Worm (Caenorhabditis elegans) whole organism, young adult: ENCODE results near the gene rdl-1.

Source experiments
- F49E8.2 ChIP-seq: sonication (generic microtip); optimal IDR thresholded peaks from 3 replicates; lab custom pipeline; 2017; ENCODE audit warnings: missing genetic modification characterization, mild to moderate bottlenecking, missing compliant biosample characterization, antibody characterized with exemption, moderate library complexity; ENCODE audit not compliant: insufficient read depth
- F52B5.7 ChIP-seq: sonication (generic microtip); optimal IDR thresholded peaks from 2 replicates; lab custom pipeline; 2016; ENCODE audit warnings: mild to moderate bottlenecking, missing genetic modification characterization, missing compliant biosample characterization
- F57A8.1 ChIP-seq: fragments of 200-800 bp; sonication (Bioruptor generic); optimal IDR thresholded peaks from 2 replicates; lab custom pipeline; 2018; ENCODE audit warnings: mild to moderate bottlenecking, missing genetic modification characterization, moderate library complexity, missing compliant biosample characterization
- F57C9.4 ChIP-seq: sonication (generic microtip); optimal IDR thresholded peaks from 2 replicates; lab custom pipeline; 2017; ENCODE audit warnings: mild to moderate bottlenecking, missing genetic modification characterization, missing compliant biosample characterization
- K12H6.12 ChIP-seq: fragments of 200-800 bp; sonication (Bioruptor generic); optimal IDR thresholded peaks from 2 replicates; lab custom pipeline; 2018; ENCODE audit warnings: mild to moderate bottlenecking, missing genetic modification characterization, missing compliant biosample characterization
- T07F8.4 ChIP-seq: sonication (generic microtip); optimal IDR thresholded peaks from 2 replicates; lab custom pipeline; 2016; ENCODE audit warnings: mild to moderate bottlenecking, missing genetic modification characterization, moderate library complexity, missing compliant biosample characterization
- Y53G8AR.9 ChIP-seq: fragments of 200-800 bp; sonication (Bioruptor generic); conservative IDR thresholded peaks from 2 replicates; pipeline ENCODE4 v1.3.6; 2022; ENCODE audit warnings: missing genetic modification reagents, missing genetic modification characterization, missing compliant biosample characterization
- Y79H2A.3 ChIP-seq: fragments of 200-800 bp; sonication (Bioruptor generic); conservative IDR thresholded peaks from 2 replicates; pipeline ENCODE4 v1.3.6; 2022; ENCODE audit warnings: missing genetic modification reagents, missing genetic modification characterization, missing compliant biosample characterization
- ZK185.1 ChIP-seq: sonication (generic microtip); optimal IDR thresholded peaks from 2 replicates; lab custom pipeline; 2016; ENCODE audit warnings: mild to moderate bottlenecking, missing genetic modification characterization, missing compliant biosample characterization; ENCODE audit not compliant: poor library complexity, severe bottlenecking
- akir-1 ChIP-seq: fragments of 200-800 bp; sonication (Bioruptor generic); optimal IDR thresholded peaks from 2 replicates; lab custom pipeline; 2018; ENCODE audit warnings: mild to moderate bottlenecking, missing genetic modification characterization, moderate library complexity, missing compliant biosample characterization
- aptf-2 ChIP-seq: fragments of 200-800 bp; sonication (Bioruptor generic); conservative IDR thresholded peaks from 2 replicates; pipeline ENCODE4 v1.3.6; 2022; ENCODE audit warnings: missing genetic modification reagents, missing genetic modification characterization, missing compliant biosample characterization
- attf-5 ChIP-seq: fragments of 200-800 bp; sonication (Bioruptor generic); optimal IDR thresholded peaks from 2 replicates; lab custom pipeline; 2018; ENCODE audit warnings: mild to moderate bottlenecking, missing genetic modification characterization, missing compliant biosample characterization
- ccch-3 ChIP-seq: fragments of 200-800 bp; sonication (Bioruptor generic); optimal IDR thresholded peaks from 2 replicates; lab custom pipeline; 2018; ENCODE audit warnings: mild to moderate bottlenecking, missing genetic modification characterization, missing compliant biosample characterization
- cebp-1 ChIP-seq, 2 experiments: fragments of 200-800 bp in 1 of 2; sonication (Bioruptor generic) in 1 of 2; sonication (generic microtip) in 1 of 2; IDR thresholded peaks in 1 of 2; optimal IDR thresholded peaks in 1 of 2; 2 replicates each; pipeline versions ENCODE4 v1.3.6 to Lab custom; 2017 to 2022; ENCODE audit warnings: missing compliant biosample characterization in 2 of 2, missing genetic modification characterization in 2 of 2, mild to moderate bottlenecking in 1 of 2, missing genetic modification reagents in 1 of 2, moderate library complexity in 1 of 2
- ceh-100 ChIP-seq: fragments of 200-800 bp; sonication (Bioruptor generic); IDR thresholded peaks from 2 replicates; pipeline ENCODE4 v1.3.6; 2022; ENCODE audit warnings: missing genetic modification reagents, missing genetic modification characterization, missing compliant biosample characterization
- die-1 ChIP-seq: sonication (generic microtip); optimal IDR thresholded peaks from 2 replicates; lab custom pipeline; 2016; ENCODE audit warnings: missing genotype, mild to moderate bottlenecking, missing genetic modification characterization, missing compliant biosample characterization
- dox-1 ChIP-seq: fragments of 200-800 bp; sonication (Bioruptor generic); IDR thresholded peaks from 2 replicates; pipeline ENCODE4 v1.3.6; 2022; ENCODE audit warnings: missing genetic modification reagents, missing genetic modification characterization, missing compliant biosample characterization
- egl-18 ChIP-seq: fragments of 200-800 bp; sonication (Bioruptor generic); IDR thresholded peaks from 2 replicates; pipeline ENCODE4 v1.3.6; 2022; ENCODE audit warnings: missing genetic modification reagents, missing genetic modification characterization, missing compliant biosample characterization
- him-1 ChIP-seq: sonication (generic microtip); optimal IDR thresholded peaks from 2 replicates; lab custom pipeline; 2016; ENCODE audit warnings: missing genotype, missing genetic modification reagents, missing genetic modification characterization, missing compliant biosample characterization
- hmg-1.2 ChIP-seq: fragments of 200-800 bp; sonication (Bioruptor generic); IDR thresholded peaks from 2 replicates; pipeline ENCODE4 v1.3.6; 2022; ENCODE audit warnings: missing genetic modification reagents, missing genetic modification characterization, missing compliant biosample characterization
- hmg-20 ChIP-seq: fragments of 200-800 bp; sonication (Bioruptor generic); IDR thresholded peaks from 2 replicates; pipeline ENCODE4 v1.3.6; 2022; ENCODE audit warnings: missing genetic modification reagents, missing genetic modification characterization, missing compliant biosample characterization
- let-607 ChIP-seq, 2 experiments: fragments of 200-800 bp in 1 of 2; sonication (Bioruptor generic) in 1 of 2; sonication (generic microtip) in 1 of 2; optimal IDR thresholded peaks; 2 replicates each; lab custom pipeline; 2016 to 2018; ENCODE audit warnings: mild to moderate bottlenecking in 2 of 2, missing compliant biosample characterization in 2 of 2, missing genetic modification characterization in 2 of 2, moderate library complexity in 2 of 2, missing genotype in 1 of 2
- lin-26 ChIP-seq: fragments of 200-800 bp; sonication (Bioruptor generic); IDR thresholded peaks from 2 replicates; pipeline ENCODE4 v1.3.6; 2022; ENCODE audit warnings: missing genetic modification reagents, missing genetic modification characterization, missing compliant biosample characterization
- lin-54 ChIP-seq: fragments of 200-800 bp; sonication (Bioruptor generic); optimal IDR thresholded peaks from 2 replicates; lab custom pipeline; 2018; ENCODE audit warnings: mild to moderate bottlenecking, missing genetic modification characterization, missing compliant biosample characterization
- lsl-1 ChIP-seq: fragments of 200-800 bp; sonication (Bioruptor generic); optimal IDR thresholded peaks from 2 replicates; lab custom pipeline; 2018; ENCODE audit warnings: mild to moderate bottlenecking, missing genetic modification characterization, moderate library complexity, missing compliant biosample characterization
- mcd-1 ChIP-seq: fragments of 200-800 bp; sonication (Bioruptor generic); IDR thresholded peaks from 2 replicates; pipeline ENCODE4 v1.3.6; 2022; ENCODE audit warnings: missing genetic modification reagents, missing genetic modification characterization, missing compliant biosample characterization
- nfya-2 ChIP-seq: fragments of 200-800 bp; sonication (Bioruptor generic); IDR thresholded peaks from 2 replicates; pipeline ENCODE4 v1.3.6; 2022; ENCODE audit warnings: missing genetic modification reagents, missing genetic modification characterization, missing compliant biosample characterization
- nhr-80 ChIP-seq: sonication (generic microtip); optimal IDR thresholded peaks from 2 replicates; lab custom pipeline; 2016; ENCODE audit warnings: missing genetic modification characterization, missing compliant biosample characterization
- pbrm-1 ChIP-seq: fragments of 200-800 bp; sonication (Bioruptor generic); IDR thresholded peaks from 2 replicates; pipeline ENCODE4 v1.3.6; 2022; ENCODE audit warnings: missing genetic modification reagents, missing genetic modification characterization, missing compliant biosample characterization
- rcor-1 ChIP-seq: fragments of 200-800 bp; sonication (Bioruptor generic); IDR thresholded peaks from 2 replicates; pipeline ENCODE4 v1.3.6; 2022; ENCODE audit warnings: missing genetic modification reagents, missing genetic modification characterization, missing compliant biosample characterization
- repo-1 ChIP-seq: sonication (generic microtip); optimal IDR thresholded peaks from 2 replicates; lab custom pipeline; 2017; ENCODE audit warnings: mild to moderate bottlenecking, missing genetic modification characterization, missing compliant biosample characterization
- snpc-1.1 ChIP-seq: sonication (generic microtip); optimal IDR thresholded peaks from 2 replicates; lab custom pipeline; 2017; ENCODE audit warnings: missing genetic modification characterization, mild to moderate bottlenecking, missing compliant biosample characterization, antibody characterized with exemption, moderate library complexity, missing genotype, missing genetic modification reagents; ENCODE audit not compliant: insufficient read depth
- snpc-4 ChIP-seq, 5 experiments: fragments of 150-350 bp in 1 of 5; sonication (generic microtip) in 4 of 5; optimal IDR thresholded peaks; 2 replicates each; lab custom pipeline; 2014 to 2018; ENCODE audit warnings: missing genetic modification characterization in 5 of 5, missing biosample characterization in 3 of 5, antibody characterized with exemption in 2 of 5, mild to moderate bottlenecking in 2 of 5, missing compliant biosample characterization in 2 of 5, missing genotype in 2 of 5, moderate library complexity in 2 of 5, missing genetic modification reagents in 1 of 5
- tbp1 ChIP-seq: fragments of 200-800 bp; sonication (Bioruptor generic); optimal IDR thresholded peaks from 2 replicates; lab custom pipeline; 2018; ENCODE audit warnings: mild to moderate bottlenecking, missing genetic modification characterization, missing compliant biosample characterization
- ztf-26 ChIP-seq: sonication (generic microtip); optimal IDR thresholded peaks from 2 replicates; lab custom pipeline; 2017; ENCODE audit warnings: missing genetic modification characterization, missing compliant biosample characterization

rdl-1 gene

DNA sequence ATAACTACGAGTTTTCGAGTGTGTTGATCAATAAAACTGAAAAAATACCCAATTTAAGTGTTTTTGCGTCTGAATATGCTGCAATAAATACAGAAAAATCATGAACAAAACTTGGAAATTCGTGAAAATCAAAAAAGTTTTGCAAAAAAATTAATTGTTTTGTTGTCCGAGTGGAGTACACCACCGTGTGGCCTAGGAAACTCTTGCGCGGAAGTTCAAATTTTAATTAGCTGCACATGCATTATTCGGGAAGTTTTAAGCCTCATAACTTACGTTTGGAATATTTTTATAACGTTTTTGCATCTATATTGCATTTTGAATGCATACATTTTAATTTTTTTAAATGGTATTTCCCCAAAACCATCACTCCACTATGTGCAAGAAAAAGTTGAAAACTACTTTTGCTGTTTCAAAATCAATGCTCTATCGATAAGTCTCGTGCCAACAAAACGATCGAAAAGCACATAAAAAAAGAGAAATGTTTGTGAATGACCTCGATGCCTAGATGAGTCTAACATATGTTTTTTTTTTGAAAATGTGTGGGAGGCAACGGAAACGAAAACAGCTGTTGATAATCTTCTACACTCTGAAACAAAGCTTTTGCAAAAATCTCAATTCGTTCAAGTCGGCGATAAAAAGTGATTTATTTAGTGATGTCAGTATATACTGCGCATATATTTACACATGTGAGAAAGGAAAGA, 46.5 kb upstream of the rdl-1 start (continued):
- TF ChIP-seq Y53G8AR.9 (GFP tag; lab: Robert Waterston, UW) (no peak), pbrm-1 (GFP tag; lab: Robert Waterston, UW) (no peak), lsl-1 (GFP tag; lab: Kevin White, UChicago) (peak; percentile 39), snpc-1.1 (tag; lab: Kevin White, UChicago) (no peak), him-1 (tag; lab: Kevin White, UChicago) (peak; percentile 36), akir-1 (GFP tag; lab: Kevin White, UChicago) (no peak), ceh-100 (GFP tag; lab: Robert Waterston, UW) (no peak), ZK185.1 (tag; lab: Kevin White, UChicago) (peak; percentile 41), repo-1 (tag; lab: Kevin White, UChicago) (no peak), F57A8.1 (GFP tag; lab: Kevin White, UChicago) (no peak), T07F8.4 (tag; lab: Kevin White, UChicago) (no peak), rcor-1 (no peak), let-607 (tag; optimal IDR thresholded peaks at IDR 0.05; lab: Kevin White, UChicago) (peak in 1 of 2 experiments; percentile 5), aptf-2 (0 out of 2 replicates have a peak, but pooled peaks have one; percentile 9), ccch-3 (GFP tag; lab: Kevin White, UChicago) (no peak), lin-54 (GFP tag; lab: Kevin White, UChicago) (peak; percentile 89), dox-1 (GFP tag; lab: Robert Waterston, UW) (no peak)

DNA sequence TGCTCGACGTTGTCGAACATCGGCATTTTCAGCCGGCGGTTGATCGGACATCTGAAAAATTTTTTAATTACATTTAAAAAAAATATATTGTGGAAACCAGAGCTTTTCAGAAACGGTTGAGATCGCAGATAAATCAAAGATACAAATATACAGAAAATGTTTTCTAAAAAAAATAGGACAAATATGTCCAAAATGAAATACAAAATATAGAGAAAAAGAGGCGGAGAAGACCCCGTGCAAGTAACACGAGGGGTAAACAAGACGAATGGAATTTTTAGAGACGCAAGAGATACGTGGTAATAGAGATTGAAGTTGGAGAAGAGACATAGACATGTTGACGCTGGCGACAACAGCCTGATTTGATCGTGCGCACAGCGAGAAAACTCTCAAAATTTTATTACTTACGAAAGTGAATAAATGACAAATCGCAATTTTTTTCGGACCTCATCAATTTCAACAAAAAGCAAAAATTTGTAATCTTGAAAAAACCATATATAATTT, 45.7 kb upstream of the rdl-1 start, which contains the start of gene cdgs-1:
Gene cdgs-1 (minus strand): TSS at position 51 of the 501 bp plus-strand sequence.
- TF ChIP-seq F57C9.4, result no peak
- no peak for TF ChIP-seq F49E8.2 (tag; lab: Kevin White, UChicago)
- peak; percentile 18 for TF ChIP-seq nhr-80 (tag; lab: Kevin White, UChicago)
- TF ChIP-seq Y79H2A.3 (GFP tag; lab: Robert Waterston, UW), result no peak
- no peak for TF ChIP-seq hmg-20 (GFP tag; lab: Robert Waterston, UW)
- TF ChIP-seq mcd-1, result no peak
- TF ChIP-seq ceh-100 (GFP tag; lab: Robert Waterston, UW), result no peak
- no peak for TF ChIP-seq egl-18 (GFP tag; lab: Robert Waterston, UW)
- TF ChIP-seq F57A8.1 (GFP tag; lab: Kevin White, UChicago), result no peak
- no peak for TF ChIP-seq cebp-1 (GFP tag; IDR thresholded peaks at IDR 0.05; lab: Robert Waterston, UW)
- TF ChIP-seq cebp-1 (tag; optimal IDR thresholded peaks at IDR 0.05; lab: Kevin White, UChicago), result peak; percentile 60
- no peak for TF ChIP-seq die-1 (tag; lab: Kevin White, UChicago)
- peak; percentile 4 for TF ChIP-seq K12H6.12
- no peak for TF ChIP-seq ztf-26 (tag; lab: Kevin White, UChicago)
- peak; percentile 29 for TF ChIP-seq tbp1 (GFP tag; lab: Kevin White, UChicago)
- TF ChIP-seq hmg-1.2 (GFP tag; lab: Robert Waterston, UW), result peak; percentile 87; the same call in 1 of the 2 replicates
- no peak for TF ChIP-seq nfya-2 (GFP tag; lab: Robert Waterston, UW)
- no peak for TF ChIP-seq dox-1 (GFP tag; lab: Robert Waterston, UW)
- TF ChIP-seq F52B5.7 (tag; lab: Kevin White, UChicago), result no peak
- peak; percentile 51 for TF ChIP-seq attf-5 (GFP tag; lab: Kevin White, UChicago)
- no peak for TF ChIP-seq snpc-4 (GFP tag; optimal IDR thresholded peaks at IDR 0.05; lab: Kevin White, UChicago)
- peak in 1 of 4 experiments; percentile 17 for TF ChIP-seq snpc-4 (tag; optimal IDR thresholded peaks at IDR 0.05; lab: Kevin White, UChicago)
- TF ChIP-seq lin-26 (GFP tag; lab: Robert Waterston, UW), result no peak
